Fruit fly (Drosophila melanogaster) whole organism, embryonic: ENCODE measurements around the gene Gcna.

Experiments
- Atf-2 ChIP-seq: fragments of 200-800 bp; sonication (Bioruptor generic); optimal IDR thresholded peaks from 2 replicates; lab custom pipeline; 2016; ENCODE audit warnings: missing biosample characterization, missing genetic modification characterization
- B-H2 ChIP-seq: fragments of 200-800 bp; sonication (Bioruptor generic); optimal IDR thresholded peaks from 2 replicates; lab custom pipeline; 2018; ENCODE audit warnings: missing biosample characterization, mild to moderate bottlenecking, missing genetic modification characterization
- BEAF-32 ChIP-seq: fragments of 200-800 bp; sonication (Bioruptor generic); optimal IDR thresholded peaks from 3 replicates; lab custom pipeline; 2017; ENCODE audit warnings: missing biosample characterization, missing genetic modification characterization, mild to moderate bottlenecking, moderate library complexity, missing genetic modification reagents
- CG10431 ChIP-seq: fragments of 200-800 bp; sonication (Bioruptor generic); optimal IDR thresholded peaks from 3 replicates; lab custom pipeline; 2018; ENCODE audit warnings: missing biosample characterization, mild to moderate bottlenecking, missing genetic modification characterization
- CG10543 ChIP-seq: fragments of 200-800 bp; sonication (Bioruptor generic); optimal IDR thresholded peaks from 3 replicates; lab custom pipeline; 2017; ENCODE audit warnings: missing biosample characterization, mild to moderate bottlenecking, missing genetic modification characterization, moderate library complexity
- CG10979 ChIP-seq: fragments of 200-800 bp; sonication (Bioruptor generic); optimal IDR thresholded peaks from 2 replicates; lab custom pipeline; 2018; ENCODE audit warnings: missing biosample characterization, mild to moderate bottlenecking, missing genetic modification characterization, moderate library complexity
- CG11247 ChIP-seq: fragments of 200-800 bp; sonication (Bioruptor generic); IDR thresholded peaks from 2 replicates; pipeline ENCODE4 v1.3.6; 2022; ENCODE audit warnings: missing biosample characterization, missing genetic modification characterization
- CG12155 ChIP-seq: fragments of 200-800 bp; sonication (Bioruptor generic); optimal IDR thresholded peaks from 3 replicates; lab custom pipeline; 2016; ENCODE audit warnings: missing biosample characterization, missing genetic modification characterization
- CG12236 ChIP-seq: fragments of 200-800 bp; sonication (Bioruptor generic); optimal IDR thresholded peaks from 2 replicates; lab custom pipeline; 2016; ENCODE audit warnings: missing biosample characterization, missing genetic modification characterization
- CG14860 ChIP-seq: fragments of 200-800 bp; sonication (Bioruptor generic); IDR thresholded peaks from 3 replicates; pipeline ENCODE4 v1.3.6; 2022; ENCODE audit warnings: missing biosample characterization, missing genetic modification characterization; ENCODE audit not compliant: partially characterized antibody
- CG15696 ChIP-seq: fragments of 200-800 bp; sonication (Bioruptor generic); optimal IDR thresholded peaks from 2 replicates; lab custom pipeline; 2019; ENCODE audit warnings: missing biosample characterization, mild to moderate bottlenecking, missing genetic modification characterization, moderate library complexity
- CG1603 ChIP-seq: fragments of 200-800 bp; sonication (Bioruptor generic); optimal IDR thresholded peaks from 2 replicates; lab custom pipeline; 2019; ENCODE audit warnings: missing biosample characterization, mild to moderate bottlenecking, missing genetic modification characterization, moderate library complexity
- CG17802 ChIP-seq: fragments of 200-800 bp; sonication (Bioruptor generic); optimal IDR thresholded peaks from 2 replicates; lab custom pipeline; 2018; ENCODE audit warnings: missing biosample characterization, mild to moderate bottlenecking, missing genetic modification characterization, moderate library complexity
- CG18476 ChIP-seq: fragments of 200-800 bp; sonication (Bioruptor generic); optimal IDR thresholded peaks from 2 replicates; lab custom pipeline; 2016; ENCODE audit warnings: missing biosample characterization, mild to moderate bottlenecking, missing genetic modification characterization
- CG2875 ChIP-seq: fragments of 200-800 bp; sonication (Bioruptor generic); optimal IDR thresholded peaks from 2 replicates; lab custom pipeline; 2017; ENCODE audit warnings: missing biosample characterization, mild to moderate bottlenecking, missing genetic modification characterization, missing genetic modification reagents
- CG31365 ChIP-seq: fragments of 200-800 bp; sonication (Bioruptor generic); optimal IDR thresholded peaks from 2 replicates; lab custom pipeline; 2018; ENCODE audit warnings: missing biosample characterization, mild to moderate bottlenecking, missing genetic modification characterization
- CG31388 ChIP-seq: fragments of 200-800 bp; sonication (Bioruptor generic); optimal IDR thresholded peaks from 2 replicates; lab custom pipeline; 2016; ENCODE audit warnings: missing biosample characterization, missing genetic modification characterization
- CG3163 ChIP-seq: fragments of 200-800 bp; sonication (Bioruptor generic); optimal IDR thresholded peaks from 3 replicates; lab custom pipeline; 2016; ENCODE audit warnings: missing biosample characterization, missing genetic modification characterization
- CG34422 ChIP-seq: fragments of 200-800 bp; sonication (Bioruptor generic); IDR thresholded peaks from 3 replicates; pipeline ENCODE4 v1.3.6; 2022; ENCODE audit warnings: missing biosample characterization, missing genetic modification characterization
- CG6272 ChIP-seq: fragments of 200-800 bp; sonication (Bioruptor generic); IDR thresholded peaks from 2 replicates; pipeline ENCODE4 v1.3.6; 2022; ENCODE audit warnings: missing biosample characterization, missing genetic modification characterization
- CG6683 ChIP-seq: fragments of 200-800 bp; sonication (Bioruptor generic); optimal IDR thresholded peaks from 2 replicates; lab custom pipeline; 2017; ENCODE audit warnings: missing biosample characterization, mild to moderate bottlenecking, missing genetic modification characterization, missing genetic modification reagents
- CTCF ChIP-seq: fragments of 200-800 bp; sonication (Bioruptor generic); optimal IDR thresholded peaks from 2 replicates; lab custom pipeline; 2017; ENCODE audit warnings: missing biosample characterization, mild to moderate bottlenecking, missing genetic modification characterization, moderate library complexity
- CkIIα-i1 ChIP-seq: fragments of 200-800 bp; sonication (Bioruptor generic); IDR thresholded peaks from 2 replicates; pipeline ENCODE4 v1.3.6; 2022; ENCODE audit warnings: missing biosample characterization, missing genetic modification characterization
- Dbx ChIP-seq: fragments of 200-800 bp; sonication (Bioruptor generic); IDR thresholded peaks from 3 replicates; pipeline ENCODE4 v1.3.6; 2022; ENCODE audit warnings: missing biosample characterization, missing genetic modification characterization
- Deaf1 ChIP-seq: fragments of 200-800 bp; optimal IDR thresholded peaks from 3 replicates; lab custom pipeline; 2019; ENCODE audit warnings: missing biosample characterization, mild to moderate bottlenecking, missing genetic modification characterization, moderate library complexity
- Dip2 ChIP-seq: fragments of 200-800 bp; sonication (Bioruptor generic); IDR thresholded peaks from 2 replicates; pipeline ENCODE4 v1.3.6; 2022; ENCODE audit warnings: missing biosample characterization, missing genetic modification characterization
- Doc3 ChIP-seq: fragments of 200-800 bp; sonication (Bioruptor generic); IDR thresholded peaks from 3 replicates; pipeline ENCODE4 v1.3.6; 2022; ENCODE audit warnings: missing biosample characterization, missing genetic modification characterization; ENCODE audit not compliant: partially characterized antibody
- Fer2 ChIP-seq: fragments of 200-800 bp; sonication (Bioruptor generic); optimal IDR thresholded peaks from 2 replicates; lab custom pipeline; 2018; ENCODE audit warnings: missing biosample characterization, mild to moderate bottlenecking, missing genetic modification characterization, moderate library complexity
- Lim3 ChIP-seq: fragments of 200-800 bp; sonication (Bioruptor generic); IDR thresholded peaks from 2 replicates; pipeline ENCODE4 v1.3.6; 2022; ENCODE audit warnings: missing biosample characterization, missing genetic modification characterization
- Lpt ChIP-seq: fragments of >200 bp; optimal IDR thresholded peaks from 2 replicates; lab custom pipeline; 2018; ENCODE audit warnings: missing biosample characterization, missing genetic modification characterization
- Mrtf ChIP-seq: fragments of 200-800 bp; sonication (Bioruptor generic); IDR thresholded peaks from 3 replicates; pipeline ENCODE4 v1.3.6; 2022; ENCODE audit warnings: missing biosample characterization, missing genetic modification characterization
- Nf-YC ChIP-seq: fragments of 200-800 bp; optimal IDR thresholded peaks from 3 replicates; lab custom pipeline; 2019; ENCODE audit warnings: missing biosample characterization, mild to moderate bottlenecking, missing genetic modification characterization, moderate library complexity
- Opbp ChIP-seq: fragments of 200-800 bp; sonication (Bioruptor generic); IDR thresholded peaks from 3 replicates; pipeline ENCODE4 v1.3.6; 2022; ENCODE audit warnings: missing biosample characterization, missing genetic modification characterization; ENCODE audit not compliant: partially characterized antibody
- Ptx1 ChIP-seq: fragments of 200-800 bp; sonication (Bioruptor generic); IDR thresholded peaks from 2 replicates; pipeline ENCODE4 v1.3.6; 2022; ENCODE audit warnings: missing biosample characterization, missing genetic modification characterization
- Ssrp ChIP-seq: fragments of 200-800 bp; sonication (Bioruptor generic); optimal IDR thresholded peaks from 2 replicates; lab custom pipeline; 2018; ENCODE audit warnings: missing biosample characterization, mild to moderate bottlenecking, missing genetic modification characterization, moderate library complexity
- bcd ChIP-seq: fragments of 200-800 bp; sonication (Bioruptor generic); optimal IDR thresholded peaks from 2 replicates; lab custom pipeline; 2017; ENCODE audit warnings: missing biosample characterization, mild to moderate bottlenecking, missing genetic modification characterization
- bigmax ChIP-seq: fragments of 200-800 bp; sonication (Bioruptor generic); optimal IDR thresholded peaks from 2 replicates; lab custom pipeline; 2018; ENCODE audit warnings: missing biosample characterization, mild to moderate bottlenecking, missing genetic modification characterization
- bsh ChIP-seq, 2 experiments: fragments of 200-800 bp; sonication (Bioruptor generic); optimal IDR thresholded peaks; 2 replicates each; lab custom pipeline; 2017 to 2018; ENCODE audit warnings: mild to moderate bottlenecking in 2 of 2, missing biosample characterization in 2 of 2, missing genetic modification characterization in 2 of 2, moderate library complexity in 1 of 2
- chm ChIP-seq: fragments of 200-800 bp; sonication (Bioruptor generic); IDR thresholded peaks from 2 replicates; pipeline ENCODE4 v1.3.6; 2022; ENCODE audit warnings: missing biosample characterization, missing genetic modification characterization
- crc ChIP-seq: fragments of 200-800 bp; sonication (Bioruptor generic); optimal IDR thresholded peaks from 2 replicates; lab custom pipeline; 2016; ENCODE audit warnings: missing biosample characterization, missing genetic modification characterization
- ems ChIP-seq: fragments of 200-800 bp; sonication (Bioruptor generic); optimal IDR thresholded peaks from 3 replicates; lab custom pipeline; 2016; ENCODE audit warnings: missing biosample characterization, missing genetic modification characterization
- ftz-f1 ChIP-seq: fragments of 200-800 bp; sonication (Bioruptor generic); optimal IDR thresholded peaks from 2 replicates; lab custom pipeline; 2016; ENCODE audit warnings: missing biosample characterization, missing genetic modification characterization
- gce ChIP-seq: fragments of 200-800 bp; sonication (Bioruptor generic); IDR thresholded peaks from 3 replicates; pipeline ENCODE4 v1.3.6; 2022; ENCODE audit warnings: missing biosample characterization, missing genetic modification characterization
- gem ChIP-seq: fragments of 200-800 bp; sonication (Bioruptor generic); optimal IDR thresholded peaks from 2 replicates; lab custom pipeline; 2019; ENCODE audit warnings: missing biosample characterization, mild to moderate bottlenecking, missing genetic modification characterization, moderate library complexity
- hkb ChIP-seq, 2 experiments: fragments of 200-800 bp in 1 of 2; fragments of >200 bp in 1 of 2; sonication (Bioruptor generic) in 1 of 2; IDR thresholded peaks in 1 of 2; optimal IDR thresholded peaks in 1 of 2; 2 replicates each; pipeline versions ENCODE4 v1.3.6 to Lab custom; 2017 to 2022; ENCODE audit warnings: missing biosample characterization in 1 of 2, missing genetic modification characterization in 1 of 2
- lmd ChIP-seq: fragments of 200-800 bp; sonication (Bioruptor generic); IDR thresholded peaks from 2 replicates; pipeline ENCODE4 v1.3.6; 2022; ENCODE audit warnings: missing biosample characterization, missing genetic modification characterization
- nmo ChIP-seq: fragments of 200-800 bp; sonication (Bioruptor generic); optimal IDR thresholded peaks from 2 replicates; lab custom pipeline; 2018; ENCODE audit warnings: missing biosample characterization, mild to moderate bottlenecking, missing genetic modification characterization, moderate library complexity
- phol ChIP-seq: fragments of 200-800 bp; sonication (Bioruptor generic); optimal IDR thresholded peaks from 3 replicates; lab custom pipeline; 2018; ENCODE audit warnings: missing biosample characterization, mild to moderate bottlenecking, missing genetic modification characterization, moderate library complexity
- slbo ChIP-seq: fragments of 200-800 bp; sonication (Bioruptor generic); IDR thresholded peaks from 2 replicates; pipeline ENCODE4 v1.3.6; 2022; ENCODE audit warnings: missing biosample characterization, missing genetic modification characterization
- tup ChIP-seq: fragments of 200-800 bp; sonication (Bioruptor generic); optimal IDR thresholded peaks from 2 replicates; lab custom pipeline; 2016; ENCODE audit warnings: missing biosample characterization, mild to moderate bottlenecking, missing genetic modification characterization, moderate library complexity
- zen ChIP-seq: fragments of 200-800 bp; sonication (Bioruptor generic); optimal IDR thresholded peaks from 3 replicates; lab custom pipeline; 2018; ENCODE audit warnings: missing biosample characterization, mild to moderate bottlenecking, missing genetic modification characterization, moderate library complexity

The Gcna gene

DNA sequence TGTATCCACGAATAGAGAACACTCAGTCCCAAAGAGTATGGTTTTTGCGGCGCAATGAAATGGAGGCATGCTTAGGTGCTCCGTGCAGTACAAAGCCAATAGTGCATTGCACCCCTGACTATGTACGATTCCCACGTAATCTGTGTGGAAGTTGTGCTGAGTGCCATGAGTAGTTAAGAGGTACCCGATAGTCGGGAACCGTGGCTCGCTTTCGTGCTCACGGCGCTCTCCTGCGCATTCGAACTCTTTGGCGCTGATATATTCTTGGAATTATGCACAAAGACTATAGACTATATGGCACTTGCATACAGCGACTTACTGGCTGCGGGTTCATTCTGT, 41.1 kb downstream of the Gcna start (continued):
- no peak for TF ChIP-seq hkb (optimal IDR thresholded peaks at IDR 0.05; lab: Kevin White, UChicago)
- TF ChIP-seq hkb (GFP tag; IDR thresholded peaks at IDR 0.05; lab: Robert Waterston, UW) = 0 out of 2 replicates have a peak, but pooled peaks have one; percentile 13
- peak; percentile 37; the same call in 1 of the 2 replicates for TF ChIP-seq slbo (GFP tag; lab: Robert Waterston, UW)
- TF ChIP-seq crc (GFP tag; lab: Kevin White, UChicago) = no peak
- TF ChIP-seq Mrtf (GFP tag; lab: Robert Waterston, UW) = no peak
- TF ChIP-seq Ssrp (tag; lab: Kevin White, UChicago) = no peak
- TF ChIP-seq CG10543 (GFP tag; lab: Kevin White, UChicago) = no peak
- peak; percentile 8 for TF ChIP-seq nmo
- no peak for TF ChIP-seq B-H2 (GFP tag; lab: Kevin White, UChicago)
- no peak for TF ChIP-seq Dip2 (GFP tag; lab: Robert Waterston, UW)
- no peak for TF ChIP-seq CG12236 (GFP tag; lab: Kevin White, UChicago)
- peak; percentile 5 for TF ChIP-seq phol
- no peak for TF ChIP-seq CG10431 (GFP tag; lab: Kevin White, UChicago)
- peak; percentile 25 for TF ChIP-seq gem (tag; lab: Kevin White, UChicago)
- no peak for TF ChIP-seq bigmax (GFP tag; lab: Kevin White, UChicago)
- TF ChIP-seq CG17802 (tag; lab: Kevin White, UChicago) = no peak
- no peak for TF ChIP-seq CG6272 (GFP tag; lab: Robert Waterston, UW)
- no peak for TF ChIP-seq BEAF-32 (GFP tag; lab: Kevin White, UChicago)
- peak; percentile 59 for TF ChIP-seq Ptx1 (GFP tag; lab: Robert Waterston, UW)
- TF ChIP-seq Lim3 (GFP tag; lab: Robert Waterston, UW) = no peak
- TF ChIP-seq Deaf1 (tag; lab: Kevin White, UChicago) = no peak
- peak; percentile 37 for TF ChIP-seq CG1603 (tag; lab: Kevin White, UChicago)
- TF ChIP-seq CG14860 (GFP tag; lab: Robert Waterston, UW) = no peak
- no peak for TF ChIP-seq CG10979 (tag; lab: Kevin White, UChicago)
- TF ChIP-seq chm (GFP tag; lab: Robert Waterston, UW) = no peak
- no peak for TF ChIP-seq CG18476 (GFP tag; lab: Kevin White, UChicago)
- no peak for TF ChIP-seq zen (tag; lab: Kevin White, UChicago)
- peak; percentile 23; the same call in 1 of the 2 replicates for TF ChIP-seq lmd (GFP tag; lab: Robert Waterston, UW)
- peak in 1 of 2 experiments; percentile 31 for TF ChIP-seq bsh (GFP tag; optimal IDR thresholded peaks at IDR 0.05; lab: Kevin White, UChicago)
- TF ChIP-seq bcd (GFP tag; lab: Kevin White, UChicago) = no peak
- TF ChIP-seq CG12155 (GFP tag; lab: Kevin White, UChicago) = no peak
- TF ChIP-seq Doc3 (GFP tag; lab: Robert Waterston, UW) = no peak
- no peak for TF ChIP-seq Lpt (GFP tag; lab: Kevin White, UChicago)
- TF ChIP-seq CG2875 (GFP tag; lab: Kevin White, UChicago) = no peak
- TF ChIP-seq CG6683 = no peak
- TF ChIP-seq CTCF = no peak
- no peak for TF ChIP-seq CG34422 (GFP tag; lab: Robert Waterston, UW)
- TF ChIP-seq CG15696 (tag; lab: Kevin White, UChicago) = no peak
- TF ChIP-seq CG11247 (GFP tag; lab: Robert Waterston, UW) = no peak
- TF ChIP-seq gce (GFP tag; lab: Robert Waterston, UW) = 0 out of 3 replicates have a peak, but pooled peaks have one; percentile 21
- no peak for TF ChIP-seq Nf-YC (tag; lab: Kevin White, UChicago)
- TF ChIP-seq Opbp (GFP tag; lab: Robert Waterston, UW) = no peak
- TF ChIP-seq ftz-f1 (GFP tag; lab: Kevin White, UChicago) = no peak
- no peak for TF ChIP-seq ems
- no peak for TF ChIP-seq CG31365 (tag; lab: Kevin White, UChicago)
- TF ChIP-seq Dbx (GFP tag; lab: Robert Waterston, UW) = 0 out of 3 replicates have a peak, but pooled peaks have one; percentile 22
- TF ChIP-seq Atf-2 (GFP tag; lab: Kevin White, UChicago) = no peak
- no peak for TF ChIP-seq CG3163
- no peak for TF ChIP-seq Fer2 (tag; lab: Kevin White, UChicago)
- TF ChIP-seq tup (GFP tag; lab: Kevin White, UChicago) = no peak
- TF ChIP-seq CkIIα-i1 (GFP tag; lab: Robert Waterston, UW) = no peak
- TF ChIP-seq CG31388 = no peak
